Fruit fly (Drosophila melanogaster): ENCODE measurements around the gene CG14000.

- TF ChIP-seq CG8478 (optimal IDR thresholded peaks at IDR 0.05) (no peak), CTCF (optimal IDR thresholded peaks at IDR 0.05) (no peak)
These were observed 17.3 kb upstream of the CG14000 start for dm6 chr2L:5927363-5927762.

Data from S2 (cell line).